Worm (Caenorhabditis elegans) whole organism, late embryonic: ENCODE measurements around the gene C53C11.5.
"Not testable (repeated sequence)": the region's sequence is repeated elsewhere in the genome, so short reads cannot be mapped to it uniquely, and the experiment has no call there.

ENCODE experiments used
- T23F11.4 ChIP-seq: fragments of 200-800 bp; sonication (Bioruptor generic); optimal IDR thresholded peaks from 2 replicates; lab custom pipeline; 2018; ENCODE audit warnings: mild to moderate bottlenecking, missing genetic modification characterization, missing compliant biosample characterization
- ama-1 ChIP-seq: fragments of 150-350 bp; optimal IDR thresholded peaks from 2 replicates; lab custom pipeline; 2014
- ceh-14 ChIP-seq: sonication (generic microtip); optimal IDR thresholded peaks from 2 replicates; lab custom pipeline; 2016; ENCODE audit warnings: missing genotype, missing genetic modification characterization, missing compliant biosample characterization
- fax-1 ChIP-seq: sonication (generic microtip); optimal IDR thresholded peaks from 2 replicates; lab custom pipeline; 2016; ENCODE audit warnings: missing genotype, missing genetic modification characterization, missing compliant biosample characterization
- fkh-6 ChIP-seq: sonication (generic microtip); optimal IDR thresholded peaks from 2 replicates; lab custom pipeline; 2016; ENCODE audit warnings: missing genetic modification characterization, missing compliant biosample characterization
- gmeb-2 ChIP-seq: sonication (generic microtip); optimal IDR thresholded peaks from 2 replicates; lab custom pipeline; 2016; ENCODE audit warnings: missing genetic modification characterization, inconsistent platforms, missing compliant biosample characterization
- hlh-30 ChIP-seq: sonication (generic microtip); optimal IDR thresholded peaks from 2 replicates; lab custom pipeline; 2017; ENCODE audit warnings: antibody characterized with exemption, missing genetic modification characterization, missing compliant biosample characterization; ENCODE audit not compliant: insufficient read depth
- lin-11 ChIP-seq: fragments of 200-800 bp; sonication (Bioruptor generic); optimal IDR thresholded peaks from 2 replicates; lab custom pipeline; 2018; ENCODE audit warnings: mild to moderate bottlenecking, missing genetic modification characterization, missing compliant biosample characterization
- madf-2 ChIP-seq: sonication (generic microtip); optimal IDR thresholded peaks from 2 replicates; lab custom pipeline; 2017; ENCODE audit warnings: missing genetic modification characterization, missing compliant biosample characterization
- nhr-232 ChIP-seq: sonication (generic microtip); optimal IDR thresholded peaks from 2 replicates; lab custom pipeline; 2016; ENCODE audit warnings: missing genetic modification characterization, missing compliant biosample characterization
- pag-3 ChIP-seq: sonication (generic microtip); optimal IDR thresholded peaks from 2 replicates; lab custom pipeline; 2016; ENCODE audit warnings: missing compliant biosample characterization, missing genetic modification characterization, borderline replicate concordance
- rnt-1 ChIP-seq: sonication (generic microtip); optimal IDR thresholded peaks from 2 replicates; lab custom pipeline; 2016; ENCODE audit warnings: missing genetic modification characterization, missing compliant biosample characterization
- sdc-2 ChIP-seq: sonication (generic microtip); optimal IDR thresholded peaks from 2 replicates; lab custom pipeline; 2016; ENCODE audit warnings: missing genotype, missing genetic modification characterization, missing compliant biosample characterization

- TF ChIP-seq fkh-6 (tag; lab: Kevin White, UChicago); lin-11 (tag; lab: Kevin White, UChicago); ceh-14 (tag; lab: Kevin White, UChicago); hlh-30 (tag; lab: Kevin White, UChicago); rnt-1 (tag; lab: Kevin White, UChicago); nhr-232 (tag; lab: Kevin White, UChicago); ama-1; gmeb-2 (tag; lab: Kevin White, UChicago); sdc-2 (tag; lab: Kevin White, UChicago); madf-2 (tag; lab: Kevin White, UChicago); T23F11.4 (GFP tag; lab: Kevin White, UChicago); fax-1; pag-3 (tag; lab: Kevin White, UChicago): not testable (repeated sequence)
These were observed 28.9 kb upstream of the C53C11.5 start, which contains the start of gene C33E10.1 for ce11 chrX:17304920-17305319.
